Worm (Caenorhabditis elegans) whole organism, young adult: Measurements from ENCODE around the gene ref-1.

Experiments used
- B0035.1 ChIP-seq: sonication (generic microtip); optimal IDR thresholded peaks from 2 replicates; lab custom pipeline; 2016; ENCODE audit warnings: missing genetic modification characterization, mild to moderate bottlenecking, missing compliant biosample characterization, missing genotype, missing genetic modification reagents
- C06A6.2 ChIP-seq: fragments of 200-800 bp; sonication (Bioruptor generic); conservative IDR thresholded peaks from 2 replicates; pipeline ENCODE4 v1.3.6; 2022; ENCODE audit warnings: missing genetic modification characterization, missing compliant biosample characterization
- F22D6.2 ChIP-seq: sonication (generic microtip); optimal IDR thresholded peaks from 2 replicates; lab custom pipeline; 2016; ENCODE audit warnings: mild to moderate bottlenecking, missing genetic modification characterization, missing compliant biosample characterization
- F57A8.1 ChIP-seq: fragments of 200-800 bp; sonication (Bioruptor generic); optimal IDR thresholded peaks from 2 replicates; lab custom pipeline; 2018; ENCODE audit warnings: mild to moderate bottlenecking, missing genetic modification characterization, moderate library complexity, missing compliant biosample characterization
- F57C9.4 ChIP-seq: sonication (generic microtip); optimal IDR thresholded peaks from 2 replicates; lab custom pipeline; 2017; ENCODE audit warnings: mild to moderate bottlenecking, missing genetic modification characterization, missing compliant biosample characterization
- Y53G8AR.9 ChIP-seq: fragments of 200-800 bp; sonication (Bioruptor generic); conservative IDR thresholded peaks from 2 replicates; pipeline ENCODE4 v1.3.6; 2022; ENCODE audit warnings: missing genetic modification reagents, missing genetic modification characterization, missing compliant biosample characterization
- Y56A3A.18 ChIP-seq: fragments of 200-800 bp; sonication (Bioruptor generic); IDR thresholded peaks from 2 replicates; pipeline ENCODE4 v1.3.6; 2022; ENCODE audit warnings: missing genetic modification reagents, missing genetic modification characterization, missing compliant biosample characterization
- Y95B8A.8 ChIP-seq: fragments of 200-800 bp; sonication (Bioruptor generic); IDR thresholded peaks from 2 replicates; pipeline ENCODE4 v1.3.6; 2022; ENCODE audit warnings: missing genetic modification reagents, missing genetic modification characterization, missing compliant biosample characterization
- akir-1 ChIP-seq: fragments of 200-800 bp; sonication (Bioruptor generic); optimal IDR thresholded peaks from 2 replicates; lab custom pipeline; 2018; ENCODE audit warnings: mild to moderate bottlenecking, missing genetic modification characterization, moderate library complexity, missing compliant biosample characterization
- atf-7 ChIP-seq: sonication (generic microtip); optimal IDR thresholded peaks from 2 replicates; lab custom pipeline; 2017; ENCODE audit warnings: mild to moderate bottlenecking, missing genetic modification characterization, missing compliant biosample characterization
- attf-3 ChIP-seq: fragments of 200-800 bp; sonication (Bioruptor generic); conservative IDR thresholded peaks from 2 replicates; pipeline ENCODE4 v1.3.6; 2022; ENCODE audit warnings: missing genetic modification reagents, missing genetic modification characterization, missing compliant biosample characterization
- attf-6 ChIP-seq: fragments of 200-800 bp; sonication (Bioruptor generic); IDR thresholded peaks from 2 replicates; pipeline ENCODE4 v1.3.6; 2022; ENCODE audit warnings: missing genetic modification reagents, missing genetic modification characterization, missing compliant biosample characterization
- cebp-2 ChIP-seq: fragments of 200-800 bp; sonication (Bioruptor generic); IDR thresholded peaks from 2 replicates; pipeline ENCODE4 v1.3.6; 2022; ENCODE audit warnings: missing genetic modification characterization, missing compliant biosample characterization
- ceh-100 ChIP-seq: fragments of 200-800 bp; sonication (Bioruptor generic); IDR thresholded peaks from 2 replicates; pipeline ENCODE4 v1.3.6; 2022; ENCODE audit warnings: missing genetic modification reagents, missing genetic modification characterization, missing compliant biosample characterization
- ceh-40 ChIP-seq: fragments of 200-800 bp; sonication (Bioruptor generic); IDR thresholded peaks from 2 replicates; pipeline ENCODE4 v1.3.6; 2022; ENCODE audit warnings: missing genetic modification characterization, missing compliant biosample characterization
- ceh-58 ChIP-seq: fragments of 200-800 bp; sonication (Bioruptor generic); IDR thresholded peaks from 2 replicates; pipeline ENCODE4 v1.3.6; 2022; ENCODE audit warnings: missing genetic modification characterization, missing compliant biosample characterization
- chd-7 ChIP-seq: sonication (generic microtip); optimal IDR thresholded peaks from 2 replicates; lab custom pipeline; 2016; ENCODE audit warnings: mild to moderate bottlenecking, missing genetic modification characterization, moderate library complexity, missing compliant biosample characterization
- dox-1 ChIP-seq: fragments of 200-800 bp; sonication (Bioruptor generic); IDR thresholded peaks from 2 replicates; pipeline ENCODE4 v1.3.6; 2022; ENCODE audit warnings: missing genetic modification reagents, missing genetic modification characterization, missing compliant biosample characterization
- dpl-1 ChIP-seq: fragments of 150-350 bp; optimal IDR thresholded peaks from 2 replicates; lab custom pipeline; 2014; ENCODE audit warnings: missing biosample characterization, missing genetic modification reagents, missing genetic modification characterization
- egrh-3 ChIP-seq: fragments of 200-800 bp; sonication (Bioruptor generic); IDR thresholded peaks from 2 replicates; pipeline ENCODE4 v1.3.6; 2022; ENCODE audit warnings: missing genetic modification reagents, missing genetic modification characterization, missing compliant biosample characterization
- him-1 ChIP-seq: sonication (generic microtip); optimal IDR thresholded peaks from 2 replicates; lab custom pipeline; 2016; ENCODE audit warnings: missing genotype, missing genetic modification reagents, missing genetic modification characterization, missing compliant biosample characterization
- hlh-26 ChIP-seq: fragments of 200-800 bp; sonication (Bioruptor generic); conservative IDR thresholded peaks from 2 replicates; pipeline ENCODE4 v1.3.6; 2022; ENCODE audit warnings: missing genetic modification reagents, missing genetic modification characterization, missing compliant biosample characterization
- hrde-1 ChIP-seq: sonication (generic microtip); optimal IDR thresholded peaks from 2 replicates; lab custom pipeline; 2016; ENCODE audit warnings: missing genetic modification characterization, mild to moderate bottlenecking, missing compliant biosample characterization, moderate library complexity, missing genotype, missing genetic modification reagents, borderline replicate concordance
- hsf-1 ChIP-seq: fragments of 200-800 bp; sonication (Bioruptor generic); IDR thresholded peaks from 2 replicates; pipeline ENCODE4 v1.3.6; 2022; ENCODE audit warnings: missing genetic modification reagents, missing genetic modification characterization, missing compliant biosample characterization
- lin-35 ChIP-seq, 3 experiments: fragments of 150-350 bp in 2 of 3; sonication (generic microtip) in 1 of 3; optimal IDR thresholded peaks; 2 replicates each; lab custom pipeline; 2014 to 2018; ENCODE audit warnings: missing biosample characterization in 3 of 3, missing genetic modification characterization in 3 of 3, missing genetic modification reagents in 3 of 3
- lin-40 ChIP-seq: sonication (generic microtip); optimal IDR thresholded peaks from 2 replicates; lab custom pipeline; 2016; ENCODE audit warnings: missing genetic modification characterization, mild to moderate bottlenecking, missing compliant biosample characterization, missing genotype, missing genetic modification reagents
- mes-4 ChIP-seq: sonication (generic microtip); optimal IDR thresholded peaks from 2 replicates; lab custom pipeline; 2016; ENCODE audit warnings: missing genotype, missing genetic modification characterization, missing compliant biosample characterization
- nhr-80 ChIP-seq: sonication (generic microtip); optimal IDR thresholded peaks from 2 replicates; lab custom pipeline; 2016; ENCODE audit warnings: missing genetic modification characterization, missing compliant biosample characterization
- snpc-1.3 ChIP-seq: sonication (generic microtip); optimal IDR thresholded peaks from 2 replicates; lab custom pipeline; 2017; ENCODE audit warnings: missing genetic modification characterization, mild to moderate bottlenecking, missing compliant biosample characterization, antibody characterized with exemption, moderate library complexity, missing genotype, missing genetic modification reagents; ENCODE audit not compliant: insufficient read depth
- tbp1 ChIP-seq: fragments of 200-800 bp; sonication (Bioruptor generic); optimal IDR thresholded peaks from 2 replicates; lab custom pipeline; 2018; ENCODE audit warnings: mild to moderate bottlenecking, missing genetic modification characterization, missing compliant biosample characterization
- unc-62 ChIP-seq: fragments of 150-350 bp; optimal IDR thresholded peaks from 2 replicates; lab custom pipeline; 2014; ENCODE audit warnings: missing biosample characterization, missing genetic modification reagents, missing genetic modification characterization
- xnd-1 ChIP-seq: sonication (generic microtip); optimal IDR thresholded peaks from 2 replicates; lab custom pipeline; 2016; ENCODE audit warnings: missing genotype, missing genetic modification reagents, missing genetic modification characterization, missing compliant biosample characterization
- zfh-2 ChIP-seq: fragments of 200-800 bp; sonication (Bioruptor generic); conservative IDR thresholded peaks from 2 replicates; pipeline ENCODE4 v1.3.6; 2022; ENCODE audit warnings: missing genetic modification reagents, missing genetic modification characterization, missing compliant biosample characterization
- zim-3 ChIP-seq: sonication (generic microtip); optimal IDR thresholded peaks from 2 replicates; lab custom pipeline; 2017; ENCODE audit warnings: mild to moderate bottlenecking, missing genetic modification characterization, moderate library complexity, missing compliant biosample characterization

The ref-1 gene

ce11 chrII:10204428-10205049 lies 13.7 kb upstream of the ref-1 start:
- TF ChIP-seq dpl-1, result no peak
- peak; percentile 57 for TF ChIP-seq zfh-2 (GFP tag; lab: Robert Waterston, UW)
- no peak for TF ChIP-seq xnd-1 (tag; lab: Kevin White, UChicago)
- TF ChIP-seq hrde-1, result no peak
- TF ChIP-seq ceh-58 (GFP tag; lab: Robert Waterston, UW), result no peak

DNA sequence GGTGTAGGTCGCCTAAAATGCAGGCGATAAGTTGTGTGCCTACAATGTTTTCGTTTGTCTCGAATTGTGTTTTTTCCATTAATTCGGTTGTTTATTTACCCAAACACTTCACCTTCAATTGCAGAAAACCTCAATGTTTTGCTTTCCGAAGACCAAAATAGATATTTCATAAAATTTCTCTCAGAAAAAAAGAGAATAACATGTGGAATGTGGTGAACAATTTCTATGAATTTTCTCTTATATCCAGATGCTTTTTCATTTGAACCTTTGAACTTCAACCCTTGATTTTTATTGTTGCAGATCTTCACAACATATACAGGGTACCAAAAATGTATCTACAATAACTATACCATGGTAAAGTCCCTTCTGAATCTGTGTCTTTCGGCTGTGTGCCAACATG lies 11.8 kb upstream of the ref-1 start, which contains the start of gene T01E8.1:
Gene T01E8.1, plus strand, starts transcription at position 301 of the 400 bp plus-strand sequence.
- no peak for TF ChIP-seq akir-1 (GFP tag; lab: Kevin White, UChicago)
- no peak for TF ChIP-seq tbp1 (GFP tag; lab: Kevin White, UChicago)
- no peak for TF ChIP-seq attf-6 (GFP tag; lab: Robert Waterston, UW)
- TF ChIP-seq mes-4, result no peak
- no peak for TF ChIP-seq C06A6.2 (GFP tag; lab: Robert Waterston, UW)
- no peak for TF ChIP-seq ceh-40 (GFP tag; lab: Robert Waterston, UW)
- TF ChIP-seq Y53G8AR.9 (GFP tag; lab: Robert Waterston, UW), result no peak
- no peak for TF ChIP-seq him-1 (tag; lab: Kevin White, UChicago)
- no peak for TF ChIP-seq F57C9.4
- TF ChIP-seq lin-35 (GFP tag; optimal IDR thresholded peaks at IDR 0.05; lab: Kevin White, UChicago), result no peak
- no peak for TF ChIP-seq Y95B8A.8 (GFP tag; lab: Robert Waterston, UW)
- no peak for TF ChIP-seq lin-40 (tag; lab: Kevin White, UChicago)
- no peak for TF ChIP-seq dox-1 (GFP tag; lab: Robert Waterston, UW)
- TF ChIP-seq egrh-3 (GFP tag; lab: Robert Waterston, UW), result no peak
- TF ChIP-seq atf-7 (tag; lab: Kevin White, UChicago), result no peak
- TF ChIP-seq snpc-1.3, result no peak
- TF ChIP-seq chd-7 (tag; lab: Kevin White, UChicago), result no peak

ce11 chrII:10220631-10221030 lies 2.4 kb downstream of the ref-1 start:
- TF ChIP-seq Y56A3A.18 (no peak), hsf-1 (GFP tag; lab: Robert Waterston, UW) (no peak), attf-3 (no peak), F22D6.2 (tag; lab: Kevin White, UChicago) (no peak), lin-35 (GFP tag; optimal IDR thresholded peaks at IDR 0.05; lab: Kevin White, UChicago) (no peak), cebp-2 (GFP tag; lab: Robert Waterston, UW) (no peak)

DNA sequence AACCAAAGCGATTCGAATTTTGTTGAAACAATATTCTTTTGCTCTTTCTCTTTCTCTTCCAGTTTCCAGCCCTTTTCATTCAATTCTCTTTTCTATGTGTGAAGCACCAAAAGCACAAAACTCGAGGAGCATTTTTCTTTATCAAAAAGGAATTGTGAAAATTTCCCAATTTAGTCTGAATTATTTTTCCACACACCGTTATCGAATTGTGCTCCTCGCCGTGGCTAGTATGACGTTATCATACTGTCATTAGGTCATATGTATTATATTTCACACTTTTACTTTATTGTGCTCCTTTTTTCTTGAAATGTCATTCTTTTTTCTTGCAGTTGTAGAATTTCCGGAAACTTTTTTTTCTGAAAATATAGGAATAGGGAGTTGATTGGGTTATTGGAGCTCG lies 3.4 kb downstream of the ref-1 start:
- TF ChIP-seq F22D6.2 (tag; lab: Kevin White, UChicago) (no peak), unc-62 (GFP tag; lab: Kevin White, UChicago) (no peak), hlh-26 (GFP tag; lab: Robert Waterston, UW) (no peak), zim-3 (tag; lab: Kevin White, UChicago) (no peak), F57A8.1 (GFP tag; lab: Kevin White, UChicago) (no peak), B0035.1 (tag; lab: Kevin White, UChicago) (no peak), dox-1 (GFP tag; lab: Robert Waterston, UW) (peak; percentile 37; the same call in 1 of the 2 replicates), nhr-80 (tag; lab: Kevin White, UChicago) (peak; percentile 86), ceh-100 (GFP tag; lab: Robert Waterston, UW) (no peak)
